Fruit fly (Drosophila melanogaster) whole organism, embryonic: ENCODE measurements around the gene SerRS.

Experiments
- Atf3 ChIP-seq: fragments of 200-800 bp; sonication (Bioruptor generic); optimal IDR thresholded peaks from 3 replicates; lab custom pipeline; 2016; ENCODE audit warnings: missing biosample characterization, missing genetic modification characterization
- BEAF-32 ChIP-seq: fragments of 200-800 bp; sonication (Bioruptor generic); optimal IDR thresholded peaks from 3 replicates; lab custom pipeline; 2017; ENCODE audit warnings: missing biosample characterization, missing genetic modification characterization, mild to moderate bottlenecking, moderate library complexity, missing genetic modification reagents
- Bgb ChIP-seq: fragments of 200-800 bp; sonication (Bioruptor generic); IDR thresholded peaks from 2 replicates; pipeline ENCODE4 v1.3.6; 2022; ENCODE audit warnings: missing biosample characterization, missing genetic modification characterization; ENCODE audit not compliant: partially characterized antibody
- CG1024 ChIP-seq: fragments of 200-800 bp; sonication (Bioruptor generic); IDR thresholded peaks from 2 replicates; pipeline ENCODE4 v1.3.6; 2022; ENCODE audit warnings: missing biosample characterization, missing genetic modification characterization
- CG10366 ChIP-seq: fragments of 200-800 bp; sonication (Bioruptor generic); IDR thresholded peaks from 2 replicates; pipeline ENCODE4 v1.3.6; 2022; ENCODE audit warnings: missing biosample characterization, missing genetic modification characterization
- CG11093 ChIP-seq: fragments of 200-800 bp; sonication (Bioruptor generic); IDR thresholded peaks from 3 replicates; pipeline ENCODE4 v1.3.6; 2022; ENCODE audit warnings: missing biosample characterization, missing genetic modification characterization
- CG11247 ChIP-seq: fragments of 200-800 bp; sonication (Bioruptor generic); IDR thresholded peaks from 2 replicates; pipeline ENCODE4 v1.3.6; 2022; ENCODE audit warnings: missing biosample characterization, missing genetic modification characterization
- CG11560 ChIP-seq: fragments of 200-800 bp; sonication (Bioruptor generic); IDR thresholded peaks from 3 replicates; pipeline ENCODE4 v1.3.6; 2022; ENCODE audit warnings: missing biosample characterization, missing genetic modification characterization
- CG12071 ChIP-seq: fragments of 200-800 bp; sonication (Bioruptor generic); optimal IDR thresholded peaks from 3 replicates; lab custom pipeline; 2018; ENCODE audit warnings: missing biosample characterization, mild to moderate bottlenecking, missing genetic modification characterization
- CG13296 ChIP-seq: fragments of 200-800 bp; sonication (Bioruptor generic); optimal IDR thresholded peaks from 3 replicates; lab custom pipeline; 2018; ENCODE audit warnings: missing biosample characterization, mild to moderate bottlenecking, missing genetic modification characterization
- CG15696 ChIP-seq: fragments of 200-800 bp; sonication (Bioruptor generic); optimal IDR thresholded peaks from 2 replicates; lab custom pipeline; 2019; ENCODE audit warnings: missing biosample characterization, mild to moderate bottlenecking, missing genetic modification characterization, moderate library complexity
- CG17328 ChIP-seq: fragments of 200-800 bp; sonication (Bioruptor generic); IDR thresholded peaks from 2 replicates; pipeline ENCODE4 v1.3.6; 2022; ENCODE audit warnings: missing biosample characterization, missing genetic modification characterization
- CG1792 ChIP-seq: fragments of 200-800 bp; sonication (Bioruptor generic); optimal IDR thresholded peaks from 2 replicates; lab custom pipeline; 2016; ENCODE audit warnings: missing biosample characterization, missing genetic modification characterization
- CG18764 ChIP-seq: fragments of 200-800 bp; sonication (Bioruptor generic); optimal IDR thresholded peaks from 3 replicates; lab custom pipeline; 2016; ENCODE audit warnings: missing biosample characterization, missing genetic modification characterization
- CG30403 ChIP-seq: fragments of 200-800 bp; sonication (Bioruptor generic); optimal IDR thresholded peaks from 3 replicates; lab custom pipeline; 2016; ENCODE audit warnings: missing biosample characterization, missing genetic modification characterization
- CG32767 ChIP-seq: fragments of 200-800 bp; sonication (Bioruptor generic); IDR thresholded peaks from 2 replicates; pipeline ENCODE4 v1.3.6; 2022; ENCODE audit warnings: missing biosample characterization, missing genetic modification characterization
- CG3838 ChIP-seq: fragments of 200-800 bp; sonication (Bioruptor generic); optimal IDR thresholded peaks from 3 replicates; lab custom pipeline; 2016; ENCODE audit warnings: missing biosample characterization, missing genetic modification characterization
- CG3847 ChIP-seq: fragments of 200-800 bp; sonication (Bioruptor generic); IDR thresholded peaks from 2 replicates; pipeline ENCODE4 v1.3.6; 2022; ENCODE audit warnings: missing biosample characterization, missing genetic modification characterization
- CG4730 ChIP-seq: fragments of 200-800 bp; sonication (Bioruptor generic); IDR thresholded peaks from 2 replicates; pipeline ENCODE4 v1.3.6; 2022; ENCODE audit warnings: missing biosample characterization, missing genetic modification characterization
- CG7556 ChIP-seq: fragments of 200-800 bp; sonication (Bioruptor generic); optimal IDR thresholded peaks from 2 replicates; lab custom pipeline; 2017; ENCODE audit warnings: missing biosample characterization, mild to moderate bottlenecking, missing genetic modification characterization
- CG7963 ChIP-seq: fragments of 200-800 bp; sonication (Bioruptor generic); IDR thresholded peaks from 3 replicates; pipeline ENCODE4 v1.3.6; 2022; ENCODE audit warnings: missing biosample characterization, missing genetic modification characterization; ENCODE audit not compliant: partially characterized antibody
- CG8281 ChIP-seq: fragments of 200-800 bp; sonication (Bioruptor generic); optimal IDR thresholded peaks from 2 replicates; lab custom pipeline; 2018; ENCODE audit warnings: missing biosample characterization, mild to moderate bottlenecking, missing genetic modification characterization, moderate library complexity
- CoRest ChIP-seq: fragments of 200-800 bp; sonication (Bioruptor generic); optimal IDR thresholded peaks from 3 replicates; lab custom pipeline; 2018; ENCODE audit warnings: missing biosample characterization, mild to moderate bottlenecking, missing genetic modification characterization, moderate library complexity
- Dip3 ChIP-seq: fragments of 200-800 bp; sonication (Bioruptor generic); optimal IDR thresholded peaks from 3 replicates; lab custom pipeline; 2016; ENCODE audit warnings: missing biosample characterization, missing genetic modification characterization
- GATAe ChIP-seq: fragments of 200-800 bp; sonication (Bioruptor generic); conservative IDR thresholded peaks from 2 replicates; pipeline ENCODE4 v1.3.6; 2022; ENCODE audit warnings: missing biosample characterization, missing genetic modification characterization
- HmgZ ChIP-seq: fragments of 200-800 bp; sonication (Bioruptor generic); optimal IDR thresholded peaks from 2 replicates; lab custom pipeline; 2018; ENCODE audit warnings: missing biosample characterization, mild to moderate bottlenecking, missing genetic modification characterization
- aop ChIP-seq: fragments of 200-800 bp; sonication (Bioruptor generic); IDR thresholded peaks from 2 replicates; pipeline ENCODE4 v1.3.6; 2022; ENCODE audit warnings: missing biosample characterization, missing genetic modification characterization
- bab2 ChIP-seq: fragments of 200-800 bp; sonication (Bioruptor generic); optimal IDR thresholded peaks from 2 replicates; lab custom pipeline; 2016; ENCODE audit warnings: missing biosample characterization, missing genetic modification characterization
- bsh ChIP-seq, 2 experiments: fragments of 200-800 bp; sonication (Bioruptor generic); optimal IDR thresholded peaks; 2 replicates each; lab custom pipeline; 2017 to 2018; ENCODE audit warnings: mild to moderate bottlenecking in 2 of 2, missing biosample characterization in 2 of 2, missing genetic modification characterization in 2 of 2, moderate library complexity in 1 of 2
- chn ChIP-seq: fragments of 200-800 bp; sonication (Bioruptor generic); optimal IDR thresholded peaks from 2 replicates; lab custom pipeline; 2016; ENCODE audit warnings: missing biosample characterization, missing genetic modification characterization
- crp ChIP-seq, 2 experiments: fragments of 200-800 bp; sonication (Bioruptor generic); optimal IDR thresholded peaks; 2 replicates in 1 of 2; 3 replicates in 1 of 2; lab custom pipeline; 2017; ENCODE audit warnings: missing biosample characterization in 2 of 2, missing genetic modification characterization in 2 of 2, mild to moderate bottlenecking in 1 of 2, moderate library complexity in 1 of 2
- dimm ChIP-seq: fragments of 200-800 bp; sonication (Bioruptor generic); IDR thresholded peaks from 2 replicates; pipeline ENCODE4 v1.3.6; 2022; ENCODE audit warnings: missing biosample characterization, missing genetic modification characterization
- disco-r ChIP-seq: fragments of 200-800 bp; sonication (Bioruptor generic); optimal IDR thresholded peaks from 2 replicates; lab custom pipeline; 2016; ENCODE audit warnings: missing biosample characterization, missing genetic modification characterization
- fd102C ChIP-seq: fragments of 200-800 bp; sonication (Bioruptor generic); optimal IDR thresholded peaks from 2 replicates; lab custom pipeline; 2018; ENCODE audit warnings: missing biosample characterization, mild to moderate bottlenecking, missing genetic modification characterization, moderate library complexity
- grn ChIP-seq: fragments of 200-800 bp; sonication (Bioruptor generic); optimal IDR thresholded peaks from 3 replicates; lab custom pipeline; 2017; ENCODE audit warnings: missing biosample characterization, missing genetic modification characterization
- hbn ChIP-seq: fragments of 200-800 bp; sonication (Bioruptor generic); IDR thresholded peaks from 2 replicates; pipeline ENCODE4 v1.3.6; 2022; ENCODE audit warnings: missing biosample characterization, missing genetic modification characterization; ENCODE audit not compliant: partially characterized antibody
- kah ChIP-seq: fragments of 200-800 bp; sonication (Bioruptor generic); optimal IDR thresholded peaks from 2 replicates; lab custom pipeline; 2018; ENCODE audit warnings: missing biosample characterization, mild to moderate bottlenecking, missing genetic modification characterization
- lmd ChIP-seq: fragments of 200-800 bp; sonication (Bioruptor generic); IDR thresholded peaks from 2 replicates; pipeline ENCODE4 v1.3.6; 2022; ENCODE audit warnings: missing biosample characterization, missing genetic modification characterization
- lov ChIP-seq, 2 experiments: fragments of 200-800 bp in 1 of 2; fragments of >200 bp in 1 of 2; sonication (Bioruptor generic) in 1 of 2; IDR thresholded peaks in 1 of 2; optimal IDR thresholded peaks in 1 of 2; 2 replicates in 1 of 2; 3 replicates in 1 of 2; pipeline versions ENCODE4 v1.3.6 to Lab custom; 2017 to 2022; ENCODE audit warnings: missing biosample characterization in 1 of 2, missing genetic modification characterization in 1 of 2
- mld ChIP-seq: fragments of 200-800 bp; sonication (Bioruptor generic); IDR thresholded peaks from 3 replicates; pipeline ENCODE4 v1.3.6; 2022; ENCODE audit warnings: missing biosample characterization, missing genetic modification characterization; ENCODE audit not compliant: partially characterized antibody
- onecut ChIP-seq: fragments of 200-800 bp; sonication (Bioruptor generic); IDR thresholded peaks from 2 replicates; pipeline ENCODE4 v1.3.6; 2022; ENCODE audit warnings: missing biosample characterization, missing genetic modification characterization
- peb ChIP-seq: fragments of 200-800 bp; sonication (Bioruptor generic); IDR thresholded peaks from 2 replicates; pipeline ENCODE4 v1.3.6; 2022; ENCODE audit warnings: missing biosample characterization, missing genetic modification characterization
- sim ChIP-seq: fragments of 200-800 bp; sonication (Bioruptor generic); IDR thresholded peaks from 2 replicates; pipeline ENCODE4 v1.3.6; 2022; ENCODE audit warnings: missing biosample characterization, missing genetic modification characterization
- sima ChIP-seq: fragments of 200-800 bp; sonication (Bioruptor generic); optimal IDR thresholded peaks from 2 replicates; lab custom pipeline; 2016; ENCODE audit warnings: missing biosample characterization, missing genetic modification characterization
- tna ChIP-seq: fragments of 200-800 bp; sonication (Bioruptor generic); IDR thresholded peaks from 2 replicates; pipeline ENCODE4 v1.3.6; 2022; ENCODE audit warnings: missing biosample characterization, missing genetic modification characterization; ENCODE audit not compliant: partially characterized antibody
- trem ChIP-seq: fragments of 200-800 bp; optimal IDR thresholded peaks from 3 replicates; lab custom pipeline; 2019; ENCODE audit warnings: missing biosample characterization, mild to moderate bottlenecking, missing genetic modification characterization, moderate library complexity
- tup ChIP-seq: fragments of 200-800 bp; sonication (Bioruptor generic); optimal IDR thresholded peaks from 2 replicates; lab custom pipeline; 2016; ENCODE audit warnings: missing biosample characterization, mild to moderate bottlenecking, missing genetic modification characterization, moderate library complexity
- z ChIP-seq: fragments of 200-800 bp; sonication (Bioruptor generic); IDR thresholded peaks from 3 replicates; pipeline ENCODE4 v1.3.6; 2022; ENCODE audit warnings: missing biosample characterization, missing genetic modification characterization

The SerRS gene

dm6 chr2L:2987681-2988381 lies 49.4 kb downstream of the SerRS start, which contains the start of the genes Chd1 and Bem46 (continued):
- no peak; the same call in 1 of the 2 replicates for TF ChIP-seq GATAe (GFP tag; lab: Robert Waterston, UW)
- TF ChIP-seq chn (GFP tag; lab: Kevin White, UChicago), result peak; percentile 82
- peak; percentile 61 for TF ChIP-seq onecut (GFP tag; lab: Robert Waterston, UW)
- peak; percentile 38 for TF ChIP-seq CG1792 (GFP tag; lab: Kevin White, UChicago)
- TF ChIP-seq fd102C (GFP tag; lab: Kevin White, UChicago), result no peak
- TF ChIP-seq dimm, result peak; percentile 65; the same call in 1 of the 2 replicates
- TF ChIP-seq CG3838 (GFP tag; lab: Kevin White, UChicago), result peak; percentile 67
- TF ChIP-seq bab2 (GFP tag; lab: Kevin White, UChicago), result peak; percentile 79
- peak; percentile 75 for TF ChIP-seq CG18764 (GFP tag; lab: Kevin White, UChicago)
- peak; percentile 71; the same call in 1 of the 2 replicates for TF ChIP-seq CG11247 (GFP tag; lab: Robert Waterston, UW)
- TF ChIP-seq CG12071, result peak; percentile 14
- peak; percentile 78 for TF ChIP-seq CG10366
- no peak for TF ChIP-seq grn
- peak; percentile 70; the same call in 2 of the 3 replicates for TF ChIP-seq CG11560
- peak; percentile 54; the same call in 1 of the 2 replicates for TF ChIP-seq CG32767 (GFP tag; lab: Robert Waterston, UW)
- no peak for TF ChIP-seq sima
- TF ChIP-seq CG7963 (GFP tag; lab: Robert Waterston, UW), result 0 out of 3 replicates have a peak, but pooled peaks have one; percentile 13
- TF ChIP-seq trem (tag; lab: Kevin White, UChicago), result peak; percentile 83
- peak; percentile 88 for TF ChIP-seq CG7556
- TF ChIP-seq sim (GFP tag; lab: Robert Waterston, UW), result no peak
- TF ChIP-seq hbn (GFP tag; lab: Robert Waterston, UW), result no peak
- peak; percentile 12 for TF ChIP-seq disco-r (GFP tag; lab: Kevin White, UChicago)
- TF ChIP-seq CG3847 (GFP tag; lab: Robert Waterston, UW), result peak; percentile 86
- no peak for TF ChIP-seq lov (optimal IDR thresholded peaks at IDR 0.05; lab: Kevin White, UChicago)
- TF ChIP-seq lov (GFP tag; IDR thresholded peaks at IDR 0.05; lab: Robert Waterston, UW), result 0 out of 3 replicates have a peak, but pooled peaks have one; percentile 18
- peak; percentile 84 for TF ChIP-seq CG13296 (GFP tag; lab: Kevin White, UChicago)
- TF ChIP-seq lmd (GFP tag; lab: Robert Waterston, UW), result peak; percentile 90
- peak; percentile 94 for TF ChIP-seq CoRest (tag; lab: Kevin White, UChicago)
- no peak for TF ChIP-seq tna (GFP tag; lab: Robert Waterston, UW)
- TF ChIP-seq mld (GFP tag; lab: Robert Waterston, UW), result no peak
- peak; percentile 78; the same call in 2 of the 3 replicates for TF ChIP-seq CG11093 (GFP tag; lab: Robert Waterston, UW)
- TF ChIP-seq Atf3 (GFP tag; lab: Kevin White, UChicago), result peak; percentile 61
- peak; percentile 79 for TF ChIP-seq CG15696
- peak; percentile 93 for TF ChIP-seq CG30403 (GFP tag; lab: Kevin White, UChicago)
- TF ChIP-seq Bgb, result no peak
- 0 out of 2 replicates have a peak, but pooled peaks have one; percentile 47 for TF ChIP-seq peb (GFP tag; lab: Robert Waterston, UW)
- peak; percentile 74 for TF ChIP-seq CG17328 (GFP tag; lab: Robert Waterston, UW)
- TF ChIP-seq CG8281 (tag; lab: Kevin White, UChicago), result no peak
- TF ChIP-seq HmgZ (tag; lab: Kevin White, UChicago), result peak; percentile 74
- TF ChIP-seq crp (GFP tag; optimal IDR thresholded peaks at IDR 0.05; lab: Kevin White, UChicago), result peak; percentile 64 to 92
- TF ChIP-seq CG1024 (GFP tag; lab: Robert Waterston, UW), result 0 out of 2 replicates have a peak, but pooled peaks have one; percentile 7
- TF ChIP-seq z, result no peak
- peak; percentile 96 for TF ChIP-seq kah (GFP tag; lab: Kevin White, UChicago)
- peak in 1 of 2 experiments; percentile 81 for TF ChIP-seq bsh (GFP tag; optimal IDR thresholded peaks at IDR 0.05; lab: Kevin White, UChicago)
- peak; percentile 53; the same call in 1 of the 2 replicates for TF ChIP-seq aop (GFP tag; lab: Robert Waterston, UW)
- peak; percentile 74 for TF ChIP-seq Dip3 (GFP tag; lab: Kevin White, UChicago)
- peak; percentile 50 for TF ChIP-seq tup (GFP tag; lab: Kevin White, UChicago)
- TF ChIP-seq CG4730, result peak; percentile 86
- TF ChIP-seq BEAF-32, result peak; percentile 75
